Fruit fly (Drosophila melanogaster) S2 (cell line): ENCODE data around the gene CG14795.

Experiments used
- CG8478 ChIP-seq: fragments of >200 bp; optimal IDR thresholded peaks from 2 replicates; lab custom pipeline; 2018
- CTCF ChIP-seq, 2 experiments: fragments of >200 bp; optimal IDR thresholded peaks; 2 replicates each; lab custom pipeline; 2018

dm6 chrX:1472222-1472621 is 40.4 kb downstream of the CG14795 start, which contains the start of gene CG14780:
- TF ChIP-seq CTCF (optimal IDR thresholded peaks at IDR 0.05; lab: Kevin White, UChicago) (no peak), CG8478 (lab: Kevin White, UChicago) (no peak)
